Fruit fly (Drosophila melanogaster) whole organism, larva: Measurements from ENCODE around the gene CG10132.
A peak's percentile ranks its signal among the peaks of the same experiment; 100 is the strongest.

Experiments
- noc ChIP-seq: fragments of 200-800 bp; sonication (Bioruptor generic); optimal IDR thresholded peaks from 3 replicates; lab custom pipeline; 2019; ENCODE audit warnings: missing biosample characterization, mild to moderate bottlenecking, missing genetic modification characterization, moderate library complexity

The CG10132 gene

DNA sequence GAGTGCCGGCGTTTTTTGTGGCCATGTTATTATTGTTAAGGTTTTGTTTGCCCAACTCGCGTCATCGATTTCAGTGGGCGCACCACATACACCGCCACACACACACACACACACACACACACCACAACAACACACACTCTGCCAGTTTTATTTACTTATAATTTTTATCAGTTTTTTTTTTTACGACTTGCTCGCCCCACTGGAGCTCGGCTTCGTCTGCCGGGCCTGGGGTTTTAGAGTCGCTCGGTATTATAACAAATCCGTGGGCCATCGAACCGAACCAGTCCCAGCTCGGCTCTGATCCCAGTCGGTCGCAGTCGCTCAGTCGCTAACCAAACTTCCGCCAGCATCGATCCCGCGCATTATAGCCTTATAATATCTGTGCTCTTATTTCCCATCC lies 30.8 kb downstream of the CG10132 start:
- no peak for TF ChIP-seq noc (tag; lab: Kevin White, UChicago)

DNA sequence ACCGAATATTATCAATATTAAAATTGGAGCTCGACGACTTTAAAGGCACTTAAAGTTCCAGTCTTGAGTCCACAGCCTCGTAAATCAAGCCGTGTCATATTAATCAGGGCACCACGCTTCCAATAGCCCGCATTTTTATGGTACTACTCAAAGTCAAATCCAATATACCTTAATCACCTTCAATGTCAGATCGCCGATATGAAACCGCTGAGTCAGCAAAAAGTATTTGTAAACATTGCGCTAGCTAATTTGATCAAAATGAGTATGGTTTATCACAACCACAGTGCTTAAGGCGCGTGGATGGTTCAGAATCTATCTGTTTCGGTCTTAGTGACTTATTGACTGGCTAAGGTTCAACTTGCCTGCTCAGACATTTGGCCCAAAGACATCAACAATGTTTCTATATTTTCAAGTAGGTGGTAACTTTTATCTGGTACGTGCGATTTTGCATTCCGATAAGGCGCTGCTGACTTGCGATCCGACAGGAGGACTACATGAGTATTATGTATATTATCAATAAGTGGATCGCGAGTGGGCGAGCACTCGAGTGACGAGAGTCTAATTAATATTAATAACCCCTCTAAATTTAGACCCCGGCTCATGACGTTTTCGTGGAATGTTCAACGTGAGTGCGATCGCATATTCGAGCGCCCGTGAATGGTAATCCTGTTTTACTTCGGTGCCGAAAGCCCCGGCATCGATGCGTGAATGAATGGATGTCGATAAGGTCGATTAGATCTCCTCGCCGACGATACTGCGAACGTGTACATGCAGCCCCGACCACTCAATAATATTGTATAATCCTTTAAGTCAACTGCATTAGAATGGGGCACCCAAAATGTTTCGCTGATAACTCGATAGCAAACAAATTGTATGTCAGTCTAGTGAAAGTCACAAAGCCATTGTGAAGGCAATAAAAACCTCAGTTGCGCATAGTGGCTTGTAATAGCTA lies 44.7 kb downstream of the CG10132 start, which contains the start of gene CG13078:
Gene CG13078, plus strand, starts transcription at position 902 of the 952 bp plus-strand sequence.
- peak; percentile 80 for TF ChIP-seq noc (tag; lab: Kevin White, UChicago)

dm6 chr2L:19565233-19565898 lies 46.7 kb downstream of the CG10132 start, which contains the start of gene CG13077:
TSS of gene CG13077 (plus strand) at chr2L:19565863.
- TF ChIP-seq noc (tag; lab: Kevin White, UChicago) = no peak

DNA sequence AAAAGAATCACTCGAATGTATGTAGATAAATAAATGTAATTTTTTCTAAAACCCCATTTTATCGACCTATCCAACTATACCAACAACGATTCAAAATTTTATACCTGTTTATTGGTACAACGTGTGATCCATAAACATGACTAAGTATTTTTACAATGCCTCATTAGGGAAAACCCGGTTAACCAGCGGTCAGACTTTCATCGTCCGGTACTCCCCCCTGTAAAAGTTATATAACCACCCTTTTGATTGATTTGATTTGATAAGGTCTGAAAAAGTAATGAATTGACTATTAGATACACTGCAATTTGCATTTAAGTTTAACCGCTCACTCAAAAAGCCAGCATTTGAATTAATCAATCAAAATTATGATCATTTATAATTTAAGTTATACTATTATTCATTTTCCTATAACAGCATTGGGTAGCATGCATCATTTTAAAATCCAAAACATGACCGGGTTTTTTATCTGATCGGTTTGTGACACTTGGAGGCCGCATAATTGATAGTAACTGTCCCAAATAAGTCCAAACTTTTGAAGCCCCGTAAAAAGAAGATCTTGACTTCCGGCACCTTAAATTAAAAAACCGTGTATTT lies 48.8 kb downstream of the CG10132 start:
- TF ChIP-seq noc (tag; lab: Kevin White, UChicago) = no peak

dm6 chr2L:19570806-19571254 lies 52.2 kb downstream of the CG10132 start:
- TF ChIP-seq noc (tag; lab: Kevin White, UChicago) = no peak

dm6 chr2L:19571574-19572495 lies 53.2 kb downstream of the CG10132 start:
- TF ChIP-seq noc (tag; lab: Kevin White, UChicago) = no peak

DNA sequence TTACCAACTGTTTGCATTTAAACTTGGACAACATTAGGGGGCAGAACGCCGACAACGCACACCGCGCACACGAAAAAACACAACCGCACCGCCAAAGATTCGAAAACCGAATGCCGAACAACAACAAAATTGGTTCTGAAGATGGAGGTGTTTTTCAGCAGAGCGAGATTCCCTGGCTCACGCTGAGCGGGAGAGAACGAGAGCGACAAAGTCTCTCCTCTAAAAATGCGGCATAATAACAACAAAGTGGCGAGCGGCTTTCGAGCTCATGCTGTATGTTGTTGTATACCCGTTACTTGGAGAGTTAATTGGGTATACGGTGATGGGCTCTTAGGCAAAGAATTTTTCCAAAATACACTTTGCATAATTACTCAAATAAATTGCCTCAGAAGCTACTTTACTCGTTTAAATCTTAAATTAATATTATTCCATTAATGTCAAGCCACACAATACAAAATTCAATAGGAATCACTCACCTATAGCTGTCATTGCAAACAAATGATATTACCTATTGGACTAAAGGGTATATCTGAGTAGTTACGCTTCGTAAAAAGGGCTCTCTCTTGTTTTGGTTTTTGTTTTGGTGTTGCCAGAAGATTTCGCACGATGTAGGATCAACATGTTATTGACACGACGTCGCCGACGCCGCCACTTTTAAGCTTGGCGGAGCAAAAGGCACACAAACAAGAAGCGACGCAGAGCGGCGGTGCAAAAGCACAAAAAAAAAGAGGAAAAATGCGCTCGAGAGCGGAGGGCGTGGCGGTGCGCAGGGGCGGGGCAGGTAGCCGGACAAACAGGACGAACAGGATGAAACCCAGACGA lies 54.1 kb downstream of the CG10132 start:
- TF ChIP-seq noc (tag; lab: Kevin White, UChicago) = peak; percentile 85

- no peak for TF ChIP-seq noc (tag; lab: Kevin White, UChicago)
These were observed 55.7 kb downstream of the CG10132 start for dm6 chr2L:19574364-19574763.
